Worm (Caenorhabditis elegans) whole organism, L4 larva: ENCODE results near the gene hpo-18.

Experiments
- F44E2.7 ChIP-seq: fragments of 200-800 bp; sonication (Bioruptor generic); IDR thresholded peaks from 2 replicates; pipeline ENCODE4 v2.1.2; 2022; ENCODE audit warnings: missing genetic modification characterization, missing compliant biosample characterization
- ZK546.5 ChIP-seq, 2 experiments: sonication (generic microtip); optimal IDR thresholded peaks; 2 replicates each; lab custom pipeline; 2017; ENCODE audit warnings: missing biosample characterization in 2 of 2, missing genetic modification characterization in 2 of 2
- ama-1 ChIP-seq: fragments of 150-350 bp; optimal IDR thresholded peaks from 2 replicates; lab custom pipeline; 2014; ENCODE audit warnings: inconsistent platforms, mixed read lengths
- ceh-32 ChIP-seq: sonication (generic microtip); optimal IDR thresholded peaks from 2 replicates; lab custom pipeline; 2016; ENCODE audit warnings: mild to moderate bottlenecking, missing genetic modification characterization, missing compliant biosample characterization; ENCODE audit not compliant: poor library complexity
- ceh-82 ChIP-seq: sonication (generic microtip); optimal IDR thresholded peaks from 2 replicates; lab custom pipeline; 2017; ENCODE audit warnings: missing biosample characterization, missing genetic modification characterization
- daf-16 ChIP-seq, 3 experiments: sonication (generic microtip); optimal IDR thresholded peaks; 2 replicates each; lab custom pipeline; 2016 to 2017; ENCODE audit warnings: missing genetic modification characterization in 3 of 3, missing genetic modification reagents in 3 of 3, mild to moderate bottlenecking in 2 of 3, missing compliant biosample characterization in 2 of 3, missing biosample characterization in 1 of 3, moderate library complexity in 1 of 3
- daf-8 ChIP-seq: fragments of 200-800 bp; sonication (Bioruptor generic); IDR thresholded peaks from 2 replicates; pipeline ENCODE4 v1.3.6; 2022; ENCODE audit warnings: missing genetic modification characterization, missing compliant biosample characterization
- dmd-8 ChIP-seq: fragments of 200-800 bp; sonication (Bioruptor generic); IDR thresholded peaks from 2 replicates; pipeline ENCODE4 v1.3.6; 2022; ENCODE audit warnings: missing genetic modification characterization, missing compliant biosample characterization
- dpl-1 ChIP-seq: fragments of 150-350 bp; optimal IDR thresholded peaks from 2 replicates; lab custom pipeline; 2014; ENCODE audit warnings: missing biosample characterization, missing genetic modification reagents, missing genetic modification characterization
- egl-27 ChIP-seq: sonication (generic microtip); optimal IDR thresholded peaks from 3 replicates; lab custom pipeline; 2017; ENCODE audit warnings: missing biosample characterization, missing genetic modification reagents, missing genetic modification characterization
- egl-43 ChIP-seq: fragments of 200-800 bp; sonication (Bioruptor generic); IDR thresholded peaks from 2 replicates; pipeline ENCODE4 v1.3.6; 2022; ENCODE audit warnings: missing genetic modification reagents, missing genetic modification characterization, missing compliant biosample characterization
- gei-8 ChIP-seq: fragments of 200-800 bp; sonication (Bioruptor generic); optimal IDR thresholded peaks from 2 replicates; lab custom pipeline; 2018; ENCODE audit warnings: mild to moderate bottlenecking, missing genetic modification characterization, missing compliant biosample characterization
- hlh-11 ChIP-seq: fragments of 200-800 bp; sonication (Bioruptor generic); optimal IDR thresholded peaks from 2 replicates; lab custom pipeline; 2018; ENCODE audit warnings: mild to moderate bottlenecking, missing genetic modification characterization, missing compliant biosample characterization
- hlh-30 ChIP-seq: sonication (generic microtip); optimal IDR thresholded peaks from 2 replicates; lab custom pipeline; 2017; ENCODE audit warnings: antibody characterized with exemption, mild to moderate bottlenecking, missing genetic modification characterization, missing compliant biosample characterization; ENCODE audit not compliant: insufficient read depth
- lim-7 ChIP-seq: fragments of 200-800 bp; sonication (Bioruptor generic); IDR thresholded peaks from 2 replicates; pipeline ENCODE4 v1.3.6; 2022; ENCODE audit warnings: missing genetic modification characterization, missing compliant biosample characterization
- lin-1 ChIP-seq: fragments of 200-800 bp; sonication (Bioruptor generic); IDR thresholded peaks from 2 replicates; pipeline ENCODE4 v1.3.6; 2022; ENCODE audit warnings: missing genetic modification reagents, missing genetic modification characterization, missing compliant biosample characterization
- lin-13 ChIP-seq: fragments of 150-350 bp; optimal IDR thresholded peaks from 2 replicates; lab custom pipeline; 2014; ENCODE audit warnings: missing biosample characterization, missing genetic modification reagents, missing genetic modification characterization
- lin-15B ChIP-seq: fragments of 150-350 bp; sonication (generic microtip); optimal IDR thresholded peaks from 3 replicates; lab custom pipeline; 2014; ENCODE audit warnings: missing biosample characterization, missing genetic modification characterization
- lin-38 ChIP-seq: fragments of 200-800 bp; sonication (Bioruptor generic); IDR thresholded peaks from 2 replicates; pipeline ENCODE4 v1.3.6; 2022; ENCODE audit warnings: missing genetic modification reagents, missing genetic modification characterization, missing compliant biosample characterization
- lin-39 ChIP-seq: fragments of 150-350 bp; optimal IDR thresholded peaks from 2 replicates; lab custom pipeline; 2014; ENCODE audit warnings: missing biosample characterization, missing genetic modification reagents, missing genetic modification characterization
- lir-3 ChIP-seq: sonication (generic microtip); optimal IDR thresholded peaks from 2 replicates; lab custom pipeline; 2016; ENCODE audit warnings: mild to moderate bottlenecking, missing genetic modification characterization, missing compliant biosample characterization
- lsy-2 ChIP-seq, 2 experiments: fragments of 150-350 bp in 1 of 2; sonication (generic microtip) in 1 of 2; optimal IDR thresholded peaks; 2 replicates each; lab custom pipeline; 2014 to 2017; ENCODE audit warnings: missing biosample characterization in 2 of 2, missing genetic modification characterization in 2 of 2
- mes-2 ChIP-seq: sonication (generic microtip); optimal IDR thresholded peaks from 2 replicates; lab custom pipeline; 2016; ENCODE audit warnings: missing genotype, mild to moderate bottlenecking, missing genetic modification characterization, missing compliant biosample characterization; ENCODE audit not compliant: poor library complexity, severe bottlenecking
- mxl-3 ChIP-seq: fragments of 200-800 bp; sonication (Bioruptor generic); optimal IDR thresholded peaks from 2 replicates; lab custom pipeline; 2018; ENCODE audit warnings: mild to moderate bottlenecking, missing genetic modification characterization, missing compliant biosample characterization
- nhr-10 ChIP-seq: fragments of 150-350 bp; optimal IDR thresholded peaks from 2 replicates; lab custom pipeline; 2014; ENCODE audit warnings: missing biosample characterization, missing genetic modification characterization
- nhr-102 ChIP-seq: sonication (generic microtip); optimal IDR thresholded peaks from 2 replicates; lab custom pipeline; 2016; ENCODE audit warnings: mild to moderate bottlenecking, missing genetic modification characterization, moderate library complexity, missing compliant biosample characterization
- nhr-11 ChIP-seq: fragments of 150-350 bp; optimal IDR thresholded peaks from 2 replicates; lab custom pipeline; 2014; ENCODE audit warnings: missing biosample characterization, missing genetic modification characterization
- nhr-111 ChIP-seq: fragments of 200-800 bp; sonication (Bioruptor generic); optimal IDR thresholded peaks from 2 replicates; lab custom pipeline; 2018; ENCODE audit warnings: mild to moderate bottlenecking, missing genetic modification characterization, missing compliant biosample characterization
- nhr-41 ChIP-seq: fragments of 200-800 bp; sonication (Bioruptor generic); IDR thresholded peaks from 2 replicates; pipeline ENCODE4 v1.3.6; 2022; ENCODE audit warnings: missing genetic modification reagents, missing genetic modification characterization, missing compliant biosample characterization
- nhr-42 ChIP-seq: fragments of 200-800 bp; sonication (Bioruptor generic); IDR thresholded peaks from 2 replicates; pipeline ENCODE4 v1.3.6; 2022; ENCODE audit warnings: missing genetic modification characterization, missing compliant biosample characterization
- nhr-6 ChIP-seq: fragments of 150-350 bp; optimal IDR thresholded peaks from 2 replicates; lab custom pipeline; 2014; ENCODE audit warnings: missing biosample characterization, missing genetic modification characterization
- pha-4 ChIP-seq, 2 experiments: fragments of 150-350 bp in 1 of 2; fragments of 200-800 bp in 1 of 2; sonication (Bioruptor generic) in 1 of 2; IDR thresholded peaks in 1 of 2; optimal IDR thresholded peaks in 1 of 2; 2 replicates each; pipeline versions ENCODE4 v1.3.6 to Lab custom; 2014 to 2022; ENCODE audit warnings: missing genetic modification characterization in 2 of 2, missing genetic modification reagents in 2 of 2, missing biosample characterization in 1 of 2, missing compliant biosample characterization in 1 of 2
- tra-1 ChIP-seq: fragments of 200-800 bp; sonication (Bioruptor generic); IDR thresholded peaks from 2 replicates; pipeline ENCODE4 v1.3.6; 2022; ENCODE audit warnings: missing genetic modification reagents, missing genetic modification characterization, missing compliant biosample characterization
- unc-62 ChIP-seq, 3 experiments: fragments of 150-350 bp in 1 of 3; sonication (generic microtip); optimal IDR thresholded peaks in 2 of 3; peaks in 1 of 3; 1 replicate in 1 of 3; 2 replicates in 2 of 3; lab custom pipeline; 2014 to 2017; ENCODE audit warnings: missing biosample characterization in 3 of 3, missing genetic modification characterization in 3 of 3, missing genetic modification reagents in 3 of 3, missing genotype in 1 of 3
- zfp-3 ChIP-seq: fragments of 200-800 bp; sonication (Bioruptor generic); conservative IDR thresholded peaks from 2 replicates; pipeline ENCODE4 v1.3.6; 2022; ENCODE audit warnings: missing genetic modification reagents, missing genetic modification characterization, missing compliant biosample characterization
- zip-2 ChIP-seq: fragments of 150-350 bp; optimal IDR thresholded peaks from 2 replicates; lab custom pipeline; 2014; ENCODE audit warnings: missing biosample characterization, missing genetic modification characterization
- ztf-7 ChIP-seq: fragments of 150-350 bp; optimal IDR thresholded peaks from 2 replicates; lab custom pipeline; 2014; ENCODE audit warnings: missing biosample characterization, missing genetic modification characterization

hpo-18 gene

ce11 chrV:4346799-4347198, 574 bp upstream of the hpo-18 start, which contains the start of gene mcm-7 (continued):
- TF ChIP-seq lin-13 (GFP tag; lab: Kevin White, UChicago) (peak; percentile 33), lin-39 (tag; lab: Kevin White, UChicago) (no peak), ztf-7 (no peak), nhr-11 (tag; lab: Kevin White, UChicago) (peak; percentile 14), gei-8 (GFP tag; lab: Kevin White, UChicago) (no peak), ama-1 (lab: Kevin White, UChicago) (peak; percentile 31), mes-2 (tag; lab: Kevin White, UChicago) (peak; percentile 79), egl-43 (GFP tag; lab: Robert Waterston, UW) (no peak), daf-8 (GFP tag; lab: Robert Waterston, UW) (no peak), nhr-6 (peak; percentile 70)

- 0 out of 2 replicates have a peak, but pooled peaks have one; percentile 16 for TF ChIP-seq pha-4 (GFP tag; IDR thresholded peaks at IDR 0.05; lab: Robert Waterston, UW)
- TF ChIP-seq pha-4 (tag; optimal IDR thresholded peaks at IDR 0.05; lab: Kevin White, UChicago), result no peak
- TF ChIP-seq lin-38, result peak; percentile 44
- TF ChIP-seq zip-2 (tag; lab: Kevin White, UChicago), result no peak
- TF ChIP-seq egl-43 (GFP tag; lab: Robert Waterston, UW), result 0 out of 2 replicates have a peak, but pooled peaks have one; percentile 37
- TF ChIP-seq lim-7, result 0 out of 2 replicates have a peak, but pooled peaks have one; percentile 19
- TF ChIP-seq ama-1 (lab: Kevin White, UChicago), result peak; percentile 74
- TF ChIP-seq ceh-32 (tag; lab: Kevin White, UChicago), result no peak
- 0 out of 2 replicates have a peak, but pooled peaks have one; percentile 29 for TF ChIP-seq zfp-3 (GFP tag; lab: Robert Waterston, UW)
Measured at ce11 chrV:4345714-4346113, 511 bp downstream of the hpo-18 start, which contains the start of gene figl-1. TSS of gene figl-1 (minus strand) at chrV:4345999.

- no peak for TF ChIP-seq lsy-2 (tag; optimal IDR thresholded peaks at IDR 0.05; lab: Kevin White, UChicago)
- peak; percentile 14 for TF ChIP-seq hlh-30 (tag; lab: Kevin White, UChicago)
- no peak for TF ChIP-seq ceh-32 (tag; lab: Kevin White, UChicago)
- no peak for TF ChIP-seq lir-3
- no peak for TF ChIP-seq nhr-111 (GFP tag; lab: Kevin White, UChicago)
- TF ChIP-seq tra-1 (GFP tag; lab: Robert Waterston, UW), result no peak
- no peak for TF ChIP-seq nhr-102
- TF ChIP-seq daf-16 (GFP tag; optimal IDR thresholded peaks at IDR 0.05; lab: Kevin White, UChicago), result no peak
- peak; percentile 34 for TF ChIP-seq daf-16 (tag; optimal IDR thresholded peaks at IDR 0.05; lab: Kevin White, UChicago)
- peak; percentile 42; the same call in 1 of the 2 replicates for TF ChIP-seq lin-38
- TF ChIP-seq dmd-8, result no peak
- TF ChIP-seq, all 104 proteins: peak for 3
Measured at ce11 chrV:4341736-4342135, 4.5 kb downstream of the hpo-18 start.

ce11 chrV:4341208-4341607, 5.0 kb downstream of the hpo-18 start, which contains the start of gene glrx-3:
TSS of gene glrx-3 (minus strand) at chrV:4341308.
- no peak for TF ChIP-seq nhr-42 (GFP tag; lab: Robert Waterston, UW)
- peak; percentile 37; the same call in 1 of the 2 replicates for TF ChIP-seq lin-38

ce11 chrV:4339479-4339878, 6.7 kb downstream of the hpo-18 start:
- no peak for TF ChIP-seq nhr-42 (GFP tag; lab: Robert Waterston, UW)
- no peak for TF ChIP-seq ZK546.5 (tag; optimal IDR thresholded peaks at IDR 0.05; lab: Kevin White, UChicago)
- TF ChIP-seq ceh-32 (tag; lab: Kevin White, UChicago), result no peak
- no peak for TF ChIP-seq unc-62 (GFP tag; optimal IDR thresholded peaks at IDR 0.05 in 1 of 2; lab: Kevin White, UChicago)
- no peak for TF ChIP-seq unc-62 (tag; optimal IDR thresholded peaks at IDR 0.05; lab: Kevin White, UChicago)
- no peak for TF ChIP-seq lin-13 (GFP tag; lab: Kevin White, UChicago)
- TF ChIP-seq ceh-82 (tag; lab: Kevin White, UChicago), result no peak
- no peak for TF ChIP-seq F44E2.7 (GFP tag; lab: Robert Waterston, UW)
- TF ChIP-seq nhr-41, result no peak
- TF ChIP-seq mxl-3 (GFP tag; lab: Kevin White, UChicago), result no peak
- no peak for TF ChIP-seq hlh-11
- TF ChIP-seq lin-1 (GFP tag; lab: Robert Waterston, UW), result no peak
- TF ChIP-seq dpl-1 (GFP tag; lab: Kevin White, UChicago), result peak; percentile 50
- no peak for TF ChIP-seq lin-15B (tag; lab: Kevin White, UChicago)
- no peak for TF ChIP-seq nhr-10
- TF ChIP-seq lin-38, result peak; percentile 43
- TF ChIP-seq egl-27 (tag; lab: Kevin White, UChicago), result no peak
- no peak for TF ChIP-seq nhr-102
